Fruit fly (Drosophila melanogaster) whole organism, embryonic: ENCODE results near the gene Rcd5.
A peak's percentile ranks its signal among the peaks of the same experiment; 100 is the strongest.

Source experiments
- B-H2 ChIP-seq: fragments of 200-800 bp; sonication (Bioruptor generic); optimal IDR thresholded peaks from 2 replicates; lab custom pipeline; 2018; ENCODE audit warnings: missing biosample characterization, mild to moderate bottlenecking, missing genetic modification characterization
- CG10431 ChIP-seq: fragments of 200-800 bp; sonication (Bioruptor generic); optimal IDR thresholded peaks from 3 replicates; lab custom pipeline; 2018; ENCODE audit warnings: missing biosample characterization, mild to moderate bottlenecking, missing genetic modification characterization
- CG12219 ChIP-seq: fragments of 200-800 bp; sonication (Bioruptor generic); optimal IDR thresholded peaks from 3 replicates; lab custom pipeline; 2018; ENCODE audit warnings: missing biosample characterization, mild to moderate bottlenecking, missing genetic modification characterization
- CG12744 ChIP-seq: fragments of 200-800 bp; sonication (Bioruptor generic); optimal IDR thresholded peaks from 2 replicates; lab custom pipeline; 2016; ENCODE audit warnings: missing biosample characterization, missing genetic modification characterization
- CG12769 ChIP-seq: fragments of 200-800 bp; sonication (Bioruptor generic); optimal IDR thresholded peaks from 2 replicates; lab custom pipeline; 2019; ENCODE audit warnings: missing biosample characterization, mild to moderate bottlenecking, missing genetic modification characterization, moderate library complexity
- CG13123 ChIP-seq: fragments of 200-800 bp; sonication (Bioruptor generic); optimal IDR thresholded peaks from 2 replicates; lab custom pipeline; 2016; ENCODE audit warnings: missing biosample characterization, missing genetic modification characterization
- CG14710 ChIP-seq: fragments of 200-800 bp; sonication (Bioruptor generic); optimal IDR thresholded peaks from 3 replicates; lab custom pipeline; 2019; ENCODE audit warnings: missing biosample characterization, mild to moderate bottlenecking, missing genetic modification characterization, moderate library complexity
- CG15601 ChIP-seq: fragments of 200-800 bp; sonication (Bioruptor generic); optimal IDR thresholded peaks from 3 replicates; lab custom pipeline; 2019; ENCODE audit warnings: missing biosample characterization, mild to moderate bottlenecking, missing genetic modification characterization, moderate library complexity
- CG16813 ChIP-seq: fragments of 200-800 bp; sonication (Bioruptor generic); IDR thresholded peaks from 3 replicates; pipeline ENCODE4 v1.3.6; 2022; ENCODE audit warnings: missing biosample characterization, missing genetic modification characterization; ENCODE audit not compliant: partially characterized antibody
- CG17361 ChIP-seq: fragments of 200-800 bp; sonication (Bioruptor generic); IDR thresholded peaks from 3 replicates; pipeline ENCODE4 v1.3.6; 2022; ENCODE audit warnings: missing biosample characterization, missing genetic modification characterization
- CG18764 ChIP-seq: fragments of 200-800 bp; sonication (Bioruptor generic); optimal IDR thresholded peaks from 3 replicates; lab custom pipeline; 2016; ENCODE audit warnings: missing biosample characterization, missing genetic modification characterization
- CG30020 ChIP-seq: fragments of 200-800 bp; optimal IDR thresholded peaks from 2 replicates; lab custom pipeline; 2019; ENCODE audit warnings: missing biosample characterization, mild to moderate bottlenecking, missing genetic modification characterization, moderate library complexity
- CG34422 ChIP-seq: fragments of 200-800 bp; sonication (Bioruptor generic); IDR thresholded peaks from 3 replicates; pipeline ENCODE4 v1.3.6; 2022; ENCODE audit warnings: missing biosample characterization, missing genetic modification characterization
- CG4360 ChIP-seq: fragments of 200-800 bp; sonication (Bioruptor generic); IDR thresholded peaks from 2 replicates; pipeline ENCODE4 v1.3.6; 2022; ENCODE audit warnings: missing biosample characterization, missing genetic modification characterization
- CG43689 ChIP-seq: fragments of 200-800 bp; sonication (Bioruptor generic); IDR thresholded peaks from 2 replicates; pipeline ENCODE4 v1.3.6; 2022; ENCODE audit warnings: missing biosample characterization, missing genetic modification characterization
- CG4730 ChIP-seq: fragments of 200-800 bp; sonication (Bioruptor generic); IDR thresholded peaks from 2 replicates; pipeline ENCODE4 v1.3.6; 2022; ENCODE audit warnings: missing biosample characterization, missing genetic modification characterization
- CG6175 ChIP-seq: fragments of 200-800 bp; sonication (Bioruptor generic); IDR thresholded peaks from 3 replicates; pipeline ENCODE4 v1.3.6; 2022; ENCODE audit warnings: missing biosample characterization, missing genetic modification characterization
- CG6854 ChIP-seq: fragments of 200-800 bp; sonication (Bioruptor generic); optimal IDR thresholded peaks from 3 replicates; lab custom pipeline; 2017; ENCODE audit warnings: missing biosample characterization, mild to moderate bottlenecking, missing genetic modification characterization
- CG7357 ChIP-seq: fragments of 200-800 bp; sonication (Bioruptor generic); IDR thresholded peaks from 3 replicates; pipeline ENCODE4 v1.3.6; 2022; ENCODE audit warnings: missing biosample characterization, missing genetic modification characterization
- CG8089 ChIP-seq: fragments of 200-800 bp; sonication (Bioruptor generic); optimal IDR thresholded peaks from 3 replicates; lab custom pipeline; 2016; ENCODE audit warnings: missing biosample characterization, missing genetic modification characterization
- CG8478 ChIP-seq: fragments of >200 bp; optimal IDR thresholded peaks from 2 replicates; lab custom pipeline; 2018
- CG8765 ChIP-seq: fragments of 200-800 bp; sonication (Bioruptor generic); IDR thresholded peaks from 2 replicates; pipeline ENCODE4 v1.3.6; 2022; ENCODE audit warnings: missing biosample characterization, missing genetic modification characterization
- CkIIα-i1 ChIP-seq: fragments of 200-800 bp; sonication (Bioruptor generic); IDR thresholded peaks from 2 replicates; pipeline ENCODE4 v1.3.6; 2022; ENCODE audit warnings: missing biosample characterization, missing genetic modification characterization
- CoRest ChIP-seq: fragments of 200-800 bp; sonication (Bioruptor generic); optimal IDR thresholded peaks from 3 replicates; lab custom pipeline; 2018; ENCODE audit warnings: missing biosample characterization, mild to moderate bottlenecking, missing genetic modification characterization, moderate library complexity
- CrebB ChIP-seq: fragments of 200-800 bp; sonication (Bioruptor generic); optimal IDR thresholded peaks from 3 replicates; lab custom pipeline; 2018; ENCODE audit warnings: missing biosample characterization, mild to moderate bottlenecking, missing genetic modification characterization
- E2f2 ChIP-seq: fragments of 200-800 bp; sonication (Bioruptor generic); IDR thresholded peaks from 2 replicates; pipeline ENCODE4 v1.3.6; 2022; ENCODE audit warnings: missing biosample characterization, missing genetic modification characterization
- NK7.1 ChIP-seq: fragments of 200-800 bp; sonication (Bioruptor generic); optimal IDR thresholded peaks from 3 replicates; lab custom pipeline; 2016; ENCODE audit warnings: missing biosample characterization, missing genetic modification characterization
- Opbp ChIP-seq: fragments of 200-800 bp; sonication (Bioruptor generic); IDR thresholded peaks from 3 replicates; pipeline ENCODE4 v1.3.6; 2022; ENCODE audit warnings: missing biosample characterization, missing genetic modification characterization; ENCODE audit not compliant: partially characterized antibody
- Sry-δ ChIP-seq: fragments of 200-800 bp; sonication (Bioruptor generic); optimal IDR thresholded peaks from 2 replicates; lab custom pipeline; 2016; ENCODE audit warnings: missing biosample characterization, missing genetic modification characterization
- Stat92E ChIP-seq, 3 experiments: fragments of >200 bp in 2 of 3; fragments of 200-800 bp in 1 of 3; sonication (Bioruptor generic) in 1 of 3; optimal IDR thresholded peaks; 2 replicates each; lab custom pipeline; 2017 to 2019; ENCODE audit warnings: missing biosample characterization in 3 of 3, missing genetic modification characterization in 3 of 3, mild to moderate bottlenecking in 1 of 3, moderate library complexity in 1 of 3
- TFAM ChIP-seq: fragments of 200-800 bp; sonication (Bioruptor generic); optimal IDR thresholded peaks from 2 replicates; lab custom pipeline; 2017; ENCODE audit warnings: missing biosample characterization, missing genetic modification characterization, inconsistent platforms
- bowl ChIP-seq: fragments of 200-800 bp; sonication (Bioruptor generic); IDR thresholded peaks from 2 replicates; pipeline ENCODE4 v1.3.6; 2022; ENCODE audit warnings: missing biosample characterization, missing genetic modification characterization
- bsh ChIP-seq, 2 experiments: fragments of 200-800 bp; sonication (Bioruptor generic); optimal IDR thresholded peaks; 2 replicates each; lab custom pipeline; 2017 to 2018; ENCODE audit warnings: mild to moderate bottlenecking in 2 of 2, missing biosample characterization in 2 of 2, missing genetic modification characterization in 2 of 2, moderate library complexity in 1 of 2
- btn ChIP-seq: fragments of 200-800 bp; sonication (Bioruptor generic); optimal IDR thresholded peaks from 2 replicates; lab custom pipeline; 2016; ENCODE audit warnings: missing biosample characterization, missing genetic modification characterization
- esg ChIP-seq: fragments of 200-800 bp; sonication (Bioruptor generic); conservative IDR thresholded peaks from 2 replicates; pipeline ENCODE4 v1.3.6; 2022; ENCODE audit warnings: missing biosample characterization, missing genetic modification characterization
- gro ChIP-seq: fragments of 200-800 bp; sonication (Bioruptor generic); optimal IDR thresholded peaks from 2 replicates; lab custom pipeline; 2016; ENCODE audit warnings: missing biosample characterization, missing genetic modification characterization
- gt ChIP-seq: fragments of 200-800 bp; sonication (Bioruptor generic); IDR thresholded peaks from 2 replicates; pipeline ENCODE4 v1.3.6; 2022; ENCODE audit warnings: missing biosample characterization, missing genetic modification characterization
- hb ChIP-seq: fragments of 200-800 bp; sonication (Bioruptor generic); IDR thresholded peaks from 3 replicates; pipeline ENCODE4 v1.3.6; 2022; ENCODE audit warnings: missing biosample characterization, missing genetic modification characterization; ENCODE audit not compliant: partially characterized antibody
- ind ChIP-seq: fragments of 200-800 bp; sonication (Bioruptor generic); optimal IDR thresholded peaks from 3 replicates; lab custom pipeline; 2016; ENCODE audit warnings: missing biosample characterization, missing genetic modification characterization
- inv ChIP-seq: fragments of 200-800 bp; sonication (Bioruptor generic); IDR thresholded peaks from 2 replicates; pipeline ENCODE4 v1.3.6; 2022; ENCODE audit warnings: missing biosample characterization, missing genetic modification characterization; ENCODE audit not compliant: partially characterized antibody
- ken ChIP-seq: fragments of 200-800 bp; sonication (Bioruptor generic); IDR thresholded peaks from 3 replicates; pipeline ENCODE4 v1.3.6; 2022; ENCODE audit warnings: missing biosample characterization, missing genetic modification characterization
- klu ChIP-seq: fragments of 200-800 bp; sonication (Bioruptor generic); IDR thresholded peaks from 2 replicates; pipeline ENCODE4 v1.3.6; 2022; ENCODE audit warnings: missing biosample characterization, missing genetic modification characterization
- mirr ChIP-seq: fragments of 200-800 bp; sonication (Bioruptor generic); optimal IDR thresholded peaks from 3 replicates; lab custom pipeline; 2018; ENCODE audit warnings: missing biosample characterization, mild to moderate bottlenecking, missing genetic modification characterization
- phol ChIP-seq: fragments of 200-800 bp; sonication (Bioruptor generic); optimal IDR thresholded peaks from 3 replicates; lab custom pipeline; 2018; ENCODE audit warnings: missing biosample characterization, mild to moderate bottlenecking, missing genetic modification characterization, moderate library complexity
- prd ChIP-seq, 3 experiments: fragments of >200 bp in 2 of 3; fragments of 200-800 bp in 1 of 3; sonication (Bioruptor generic) in 1 of 3; optimal IDR thresholded peaks in 2 of 3; IDR thresholded peaks in 1 of 3; 2 replicates in 2 of 3; 3 replicates in 1 of 3; pipeline versions ENCODE4 v1.3.6 to Lab custom; 2017 to 2022; ENCODE audit warnings: missing biosample characterization in 1 of 3, missing genetic modification characterization in 1 of 3
- slbo ChIP-seq: fragments of 200-800 bp; sonication (Bioruptor generic); IDR thresholded peaks from 2 replicates; pipeline ENCODE4 v1.3.6; 2022; ENCODE audit warnings: missing biosample characterization, missing genetic modification characterization
- stc ChIP-seq: fragments of 200-800 bp; sonication (Bioruptor generic); IDR thresholded peaks from 2 replicates; pipeline ENCODE4 v1.3.6; 2022; ENCODE audit warnings: missing biosample characterization, missing genetic modification characterization
- tll ChIP-seq, 2 experiments: fragments of 200-800 bp in 1 of 2; fragments of >200 bp in 1 of 2; sonication (Bioruptor generic) in 1 of 2; optimal IDR thresholded peaks; 2 replicates each; lab custom pipeline; 2017 to 2019; ENCODE audit warnings: missing biosample characterization in 2 of 2, missing genetic modification characterization in 2 of 2, mild to moderate bottlenecking in 1 of 2, moderate library complexity in 1 of 2
- tna ChIP-seq: fragments of 200-800 bp; sonication (Bioruptor generic); IDR thresholded peaks from 2 replicates; pipeline ENCODE4 v1.3.6; 2022; ENCODE audit warnings: missing biosample characterization, missing genetic modification characterization; ENCODE audit not compliant: partially characterized antibody
- unpg ChIP-seq: fragments of 200-800 bp; sonication (Bioruptor generic); optimal IDR thresholded peaks from 3 replicates; lab custom pipeline; 2018; ENCODE audit warnings: missing biosample characterization, mild to moderate bottlenecking, missing genetic modification characterization, moderate library complexity
- zfh1 ChIP-seq: fragments of 200-800 bp; sonication (Bioruptor generic); IDR thresholded peaks from 3 replicates; pipeline ENCODE4 v1.3.6; 2022; ENCODE audit warnings: missing biosample characterization, missing genetic modification characterization

Rcd5 gene

dm6 chr3L:4070996-4071379, 30.7 kb downstream of the Rcd5 start (continued):
- TF ChIP-seq Opbp (GFP tag; lab: Robert Waterston, UW) (no peak), CG6175 (GFP tag; lab: Robert Waterston, UW) (no peak), E2f2 (GFP tag; lab: Robert Waterston, UW) (no peak), CG7357 (GFP tag; lab: Robert Waterston, UW) (peak; percentile 49; the same call in 2 of the 3 replicates), CG6854 (GFP tag; lab: Kevin White, UChicago) (no peak), CG15601 (tag; lab: Kevin White, UChicago) (no peak), mirr (GFP tag; lab: Kevin White, UChicago) (no peak), klu (GFP tag; lab: Robert Waterston, UW) (peak; percentile 38; the same call in 1 of the 2 replicates), zfh1 (peak; percentile 87), CG8089 (GFP tag; lab: Kevin White, UChicago) (no peak), CG4360 (no peak), TFAM (GFP tag; lab: Kevin White, UChicago) (no peak), stc (GFP tag; lab: Robert Waterston, UW) (peak; percentile 76), CG17361 (GFP tag; lab: Robert Waterston, UW) (peak; percentile 34; the same call in 1 of the 3 replicates), Stat92E (GFP tag; optimal IDR thresholded peaks at IDR 0.05; lab: Kevin White, UChicago) (no peak), Sry-δ (GFP tag; lab: Kevin White, UChicago) (no peak), NK7.1 (no peak), bsh (GFP tag; optimal IDR thresholded peaks at IDR 0.05; lab: Kevin White, UChicago) (peak; percentile 76), CG12219 (GFP tag; lab: Kevin White, UChicago) (peak; percentile 67), CG8765 (no peak; the same call in 1 of the 2 replicates), CG43689 (GFP tag; lab: Robert Waterston, UW) (peak; percentile 55), CoRest (tag; lab: Kevin White, UChicago) (no peak), CG30020 (tag; lab: Kevin White, UChicago) (no peak), hb (no peak), esg (peak; percentile 81), CG8478 (lab: Kevin White, UChicago) (no peak), CG10431 (GFP tag; lab: Kevin White, UChicago) (no peak), btn (GFP tag; lab: Kevin White, UChicago) (no peak), CG12744 (GFP tag; lab: Kevin White, UChicago) (no peak), inv (GFP tag; lab: Robert Waterston, UW) (no peak), bowl (GFP tag; lab: Robert Waterston, UW) (peak; percentile 29; the same call in 1 of the 2 replicates), slbo (peak; percentile 88), ind (GFP tag; lab: Kevin White, UChicago) (peak; percentile 68), tll (GFP tag; optimal IDR thresholded peaks at IDR 0.05; lab: Kevin White, UChicago) (no peak), B-H2 (GFP tag; lab: Kevin White, UChicago) (no peak), phol (peak; percentile 31), tna (no peak), CkIIα-i1 (peak; percentile 22; the same call in 1 of the 2 replicates)

- TF ChIP-seq CG6854 (GFP tag; lab: Kevin White, UChicago) (peak; percentile 65), CrebB (tag; lab: Kevin White, UChicago) (peak; percentile 30), CG13123 (no peak), gro (peak; percentile 32), CG34422 (GFP tag; lab: Robert Waterston, UW) (peak; percentile 79; the same call in 1 of the 3 replicates), CG4730 (GFP tag; lab: Robert Waterston, UW) (no peak), prd (optimal IDR thresholded peaks at IDR 0.05; lab: Kevin White, UChicago) (no peak), prd (GFP tag; IDR thresholded peaks at IDR 0.05; lab: Robert Waterston, UW) (no peak), CG18764 (GFP tag; lab: Kevin White, UChicago) (no peak), gt (GFP tag; lab: Robert Waterston, UW) (no peak), unpg (peak; percentile 6), CG16813 (no peak), zfh1 (no peak), CG14710 (no peak), CG12769 (tag; lab: Kevin White, UChicago) (peak; percentile 90), ken (GFP tag; lab: Robert Waterston, UW) (no peak)
Measured at dm6 chr3L:4071561-4072049, 31.3 kb downstream of the Rcd5 start, which contains the start of gene wit. TSS of gene wit (minus strand) at chr3L:4071717.
